Fruit fly (Drosophila melanogaster) whole organism, embryonic: ENCODE results near the gene Eh.

Experiments
- CG13624 ChIP-seq: fragments of 200-800 bp; sonication (Bioruptor generic); optimal IDR thresholded peaks from 2 replicates; lab custom pipeline; 2016; ENCODE audit warnings: missing biosample characterization, missing genetic modification characterization
- CG18764 ChIP-seq: fragments of 200-800 bp; sonication (Bioruptor generic); optimal IDR thresholded peaks from 3 replicates; lab custom pipeline; 2016; ENCODE audit warnings: missing biosample characterization, missing genetic modification characterization
- CG4854 ChIP-seq: fragments of 200-800 bp; sonication (Bioruptor generic); optimal IDR thresholded peaks from 2 replicates; lab custom pipeline; 2016; ENCODE audit warnings: missing biosample characterization, missing genetic modification characterization, inconsistent platforms
- CG5953 ChIP-seq: fragments of 200-800 bp; sonication (Bioruptor generic); IDR thresholded peaks from 2 replicates; pipeline ENCODE4 v1.3.6; 2022; ENCODE audit warnings: missing biosample characterization, missing genetic modification characterization
- CG6689 ChIP-seq: fragments of 200-800 bp; sonication (Bioruptor generic); IDR thresholded peaks from 2 replicates; pipeline ENCODE4 v1.3.6; 2022; ENCODE audit warnings: missing biosample characterization, missing genetic modification characterization
- CG7556 ChIP-seq: fragments of 200-800 bp; sonication (Bioruptor generic); optimal IDR thresholded peaks from 2 replicates; lab custom pipeline; 2017; ENCODE audit warnings: missing biosample characterization, mild to moderate bottlenecking, missing genetic modification characterization
- Eip74EF ChIP-seq, 2 experiments: fragments of 200-800 bp in 1 of 2; fragments of >200 bp in 1 of 2; sonication (Bioruptor generic) in 1 of 2; optimal IDR thresholded peaks; 2 replicates each; lab custom pipeline; 2017 to 2019; ENCODE audit warnings: missing biosample characterization in 2 of 2, missing genetic modification characterization in 2 of 2, mild to moderate bottlenecking in 1 of 2, moderate library complexity in 1 of 2
- Meics ChIP-seq: fragments of 200-800 bp; sonication (Bioruptor generic); optimal IDR thresholded peaks from 2 replicates; lab custom pipeline; 2017; ENCODE audit warnings: missing biosample characterization, mild to moderate bottlenecking, missing genetic modification characterization
- Nf-YA ChIP-seq: fragments of 200-800 bp; sonication (Bioruptor generic); IDR thresholded peaks from 2 replicates; pipeline ENCODE4 v1.3.6; 2022; ENCODE audit warnings: missing biosample characterization, missing genetic modification characterization
- gcm ChIP-seq: fragments of 200-800 bp; sonication (Bioruptor generic); optimal IDR thresholded peaks from 2 replicates; lab custom pipeline; 2019; ENCODE audit warnings: missing biosample characterization, mild to moderate bottlenecking, missing genetic modification characterization, moderate library complexity
- insv ChIP-seq, 2 experiments: fragments of 200-800 bp; sonication (Bioruptor generic); optimal IDR thresholded peaks; 3 replicates each; lab custom pipeline; 2016 to 2018; ENCODE audit warnings: missing biosample characterization in 2 of 2, missing genetic modification characterization in 2 of 2
- kay ChIP-seq: fragments of 200-800 bp; sonication (Bioruptor generic); optimal IDR thresholded peaks from 2 replicates; lab custom pipeline; 2016; ENCODE audit warnings: missing biosample characterization, missing genetic modification characterization
- lmd ChIP-seq: fragments of 200-800 bp; sonication (Bioruptor generic); IDR thresholded peaks from 2 replicates; pipeline ENCODE4 v1.3.6; 2022; ENCODE audit warnings: missing biosample characterization, missing genetic modification characterization
- wek ChIP-seq: fragments of 200-800 bp; sonication (Bioruptor generic); optimal IDR thresholded peaks from 3 replicates; lab custom pipeline; 2018; ENCODE audit warnings: missing biosample characterization, mild to moderate bottlenecking, missing genetic modification characterization, moderate library complexity

DNA sequence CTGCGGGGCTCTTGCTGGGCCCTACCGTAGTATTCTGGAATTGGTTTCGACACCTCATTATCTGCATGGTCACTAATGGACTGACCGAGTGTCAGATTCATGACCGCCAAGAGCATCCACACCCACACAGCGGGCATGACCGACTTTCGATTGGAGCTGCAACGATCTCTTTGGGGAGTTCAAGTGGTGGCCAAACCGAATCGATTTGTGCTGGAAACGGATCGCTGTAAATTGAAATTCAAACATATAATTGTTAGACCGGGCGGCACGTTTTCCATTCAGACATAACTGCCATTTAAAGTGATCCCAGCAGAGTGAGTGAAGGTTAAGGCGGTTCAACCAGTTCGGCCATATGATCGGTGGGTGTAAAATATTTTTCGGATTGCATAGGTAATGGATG lies 42.2 kb downstream of the Eh start, which contains the start of the genes CG42824 and CG42798:
- TF ChIP-seq Nf-YA (GFP tag; lab: Robert Waterston, UW) = no peak
- no peak for TF ChIP-seq Eip74EF (GFP tag; optimal IDR thresholded peaks at IDR 0.05; lab: Kevin White, UChicago)
- no peak for TF ChIP-seq lmd (GFP tag; lab: Robert Waterston, UW)
- no peak for TF ChIP-seq CG4854 (GFP tag; lab: Kevin White, UChicago)
- no peak for TF ChIP-seq insv (GFP tag; optimal IDR thresholded peaks at IDR 0.05; lab: Kevin White, UChicago)
- TF ChIP-seq CG7556 (GFP tag; lab: Kevin White, UChicago) = no peak
- no peak for TF ChIP-seq CG18764 (GFP tag; lab: Kevin White, UChicago)
- TF ChIP-seq CG6689 (GFP tag; lab: Robert Waterston, UW) = no peak
- no peak for TF ChIP-seq gcm (GFP tag; lab: Kevin White, UChicago)
- TF ChIP-seq CG13624 (GFP tag; lab: Kevin White, UChicago) = no peak
- TF ChIP-seq Meics (GFP tag; lab: Kevin White, UChicago) = no peak
- no peak for TF ChIP-seq wek (GFP tag; lab: Kevin White, UChicago)
- TF ChIP-seq kay (GFP tag; lab: Kevin White, UChicago) = no peak
- TF ChIP-seq CG5953 (GFP tag; lab: Robert Waterston, UW) = no peak
